Fruit fly (Drosophila melanogaster): Measurements from ENCODE around the gene CG42594.

CG42594 gene

dm6 chrX:4875370-4875769 lies 34.7 kb downstream of the CG42594 start, which contains the start of gene boil:
Gene boil, plus strand, starts transcription at chrX:4875670.
- TF ChIP-seq CG7101 (tag; optimal IDR thresholded peaks at IDR 0.05) (no peak), CG33017 (tag; optimal IDR thresholded peaks at IDR 0.05) (no peak), Mnt (GFP tag; optimal IDR thresholded peaks at IDR 0.05) (no peak), CG12768 (GFP tag; optimal IDR thresholded peaks at IDR 0.05) (no peak), bab1 (GFP tag; optimal IDR thresholded peaks at IDR 0.05) (no peak), toe (GFP tag; optimal IDR thresholded peaks at IDR 0.05) (no peak), Hr96 (GFP tag; optimal IDR thresholded peaks at IDR 0.05) (no peak), CG11617 (GFP tag; optimal IDR thresholded peaks at IDR 0.05) (no peak), CG1620 (GFP tag; optimal IDR thresholded peaks at IDR 0.05) (no peak), CG5204 (GFP tag; optimal IDR thresholded peaks at IDR 0.05) (no peak), Crg-1 (GFP tag; optimal IDR thresholded peaks at IDR 0.05) (no peak)

DNA sequence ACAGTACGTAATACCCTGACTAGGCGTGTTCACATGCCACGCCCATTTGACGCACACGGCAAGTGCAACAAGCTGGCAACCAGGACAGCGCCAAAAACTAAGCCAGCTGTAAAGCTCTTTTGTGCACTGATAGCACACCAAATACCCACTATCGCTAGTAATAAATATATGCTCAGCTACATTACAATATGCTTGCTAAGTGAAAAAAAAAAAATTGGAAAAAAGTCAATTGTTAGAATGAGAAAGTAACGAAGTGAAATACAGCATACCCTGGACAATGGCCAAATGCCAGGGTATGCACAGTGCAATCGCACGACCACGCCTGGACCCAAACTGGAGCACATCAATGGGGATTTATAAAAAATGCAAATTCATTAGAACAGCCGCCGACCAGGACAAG lies 45.2 kb downstream of the CG42594 start:
- TF ChIP-seq CG11617 (GFP tag; optimal IDR thresholded peaks at IDR 0.05), result no peak
- TF ChIP-seq CG7045 (GFP tag; optimal IDR thresholded peaks at IDR 0.05), result no peak
- TF ChIP-seq pad (GFP tag; optimal IDR thresholded peaks at IDR 0.05), result no peak
- no peak for TF ChIP-seq ovo (GFP tag; optimal IDR thresholded peaks at IDR 0.05)
- TF ChIP-seq cnc (optimal IDR thresholded peaks at IDR 0.05), result no peak
- TF ChIP-seq tj (GFP tag; optimal IDR thresholded peaks at IDR 0.05), result no peak
- TF ChIP-seq CG7101 (tag; optimal IDR thresholded peaks at IDR 0.05), result no peak
- TF ChIP-seq Mnt (GFP tag; optimal IDR thresholded peaks at IDR 0.05), result no peak
- no peak for TF ChIP-seq Clk (GFP tag; optimal IDR thresholded peaks at IDR 0.05)
- TF ChIP-seq kay (GFP tag; ENCODE audit: borderline replicate concordance), result no peak
- TF ChIP-seq Hr96 (GFP tag; optimal IDR thresholded peaks at IDR 0.05), result no peak
- no peak for TF ChIP-seq toe (GFP tag; optimal IDR thresholded peaks at IDR 0.05)
- no peak for TF ChIP-seq Crg-1 (GFP tag; optimal IDR thresholded peaks at IDR 0.05)
- no peak for TF ChIP-seq CG33017 (tag; optimal IDR thresholded peaks at IDR 0.05)
- no peak for TF ChIP-seq CG5204 (GFP tag; optimal IDR thresholded peaks at IDR 0.05)
- no peak for TF ChIP-seq CG14711 (tag; optimal IDR thresholded peaks at IDR 0.05)
- no peak for TF ChIP-seq CG1620 (GFP tag; optimal IDR thresholded peaks at IDR 0.05)
- TF ChIP-seq cic (GFP tag; optimal IDR thresholded peaks at IDR 0.05), result no peak
- TF ChIP-seq bab1 (GFP tag; optimal IDR thresholded peaks at IDR 0.05), result no peak

dm6 chrX:4894596-4894995 lies 54.0 kb downstream of the CG42594 start:
- TF ChIP-seq CG1620 (GFP tag; optimal IDR thresholded peaks at IDR 0.05) (no peak), cnc (optimal IDR thresholded peaks at IDR 0.05) (no peak), Crg-1 (GFP tag; optimal IDR thresholded peaks at IDR 0.05) (no peak), CG5204 (GFP tag; optimal IDR thresholded peaks at IDR 0.05) (no peak), cic (GFP tag; optimal IDR thresholded peaks at IDR 0.05) (no peak), tj (GFP tag; optimal IDR thresholded peaks at IDR 0.05) (no peak)

DNA sequence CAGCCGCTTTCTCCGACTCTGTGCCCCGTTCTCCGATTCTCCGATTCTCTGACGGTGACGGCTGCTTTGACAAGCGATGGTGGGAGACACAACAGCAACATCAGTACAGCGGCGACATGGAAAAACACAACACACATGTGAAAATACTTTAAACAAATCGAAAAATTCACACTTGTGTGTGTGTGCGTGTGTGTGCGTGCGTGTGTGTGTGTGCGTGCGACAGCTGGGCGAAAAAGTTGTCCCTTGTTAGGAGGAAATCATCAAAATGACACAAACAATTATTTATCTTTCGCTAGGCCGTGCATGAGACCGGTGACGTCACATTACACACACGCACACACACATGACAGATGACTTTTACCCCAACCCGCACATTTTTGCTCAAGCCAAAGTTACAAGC lies 56.3 kb downstream of the CG42594 start:
- TF ChIP-seq CG5204 (GFP tag; optimal IDR thresholded peaks at IDR 0.05) (no peak), CG11617 (GFP tag; optimal IDR thresholded peaks at IDR 0.05) (no peak), CG14711 (tag; optimal IDR thresholded peaks at IDR 0.05) (no peak), cic (GFP tag; optimal IDR thresholded peaks at IDR 0.05) (no peak), CG12768 (GFP tag; optimal IDR thresholded peaks at IDR 0.05) (no peak), Clk (GFP tag; optimal IDR thresholded peaks at IDR 0.05) (no peak), tj (GFP tag; optimal IDR thresholded peaks at IDR 0.05) (no peak), kay (GFP tag; ENCODE audit: borderline replicate concordance) (no peak), CG1620 (GFP tag; optimal IDR thresholded peaks at IDR 0.05) (no peak), CG7045 (GFP tag; optimal IDR thresholded peaks at IDR 0.05) (no peak), CG7101 (tag; optimal IDR thresholded peaks at IDR 0.05) (no peak), cnc (optimal IDR thresholded peaks at IDR 0.05) (no peak), bab1 (GFP tag; optimal IDR thresholded peaks at IDR 0.05) (no peak), ovo (GFP tag; optimal IDR thresholded peaks at IDR 0.05) (no peak), toe (GFP tag; optimal IDR thresholded peaks at IDR 0.05) (no peak), Mnt (GFP tag; optimal IDR thresholded peaks at IDR 0.05) (no peak), Crg-1 (GFP tag; optimal IDR thresholded peaks at IDR 0.05) (no peak)

- TF ChIP-seq ovo (GFP tag; optimal IDR thresholded peaks at IDR 0.05) (peak; percentile 40), kay (GFP tag; ENCODE audit: borderline replicate concordance) (peak; percentile 91), tj (GFP tag; optimal IDR thresholded peaks at IDR 0.05) (peak; percentile 47), Clk (GFP tag; optimal IDR thresholded peaks at IDR 0.05) (peak; percentile 4), bab1 (GFP tag; optimal IDR thresholded peaks at IDR 0.05) (peak; percentile 57), cnc (optimal IDR thresholded peaks at IDR 0.05) (no peak), CG7101 (tag; optimal IDR thresholded peaks at IDR 0.05) (peak; percentile 84), Hr96 (GFP tag; optimal IDR thresholded peaks at IDR 0.05) (peak; percentile 64), cic (GFP tag; optimal IDR thresholded peaks at IDR 0.05) (no peak), Mnt (GFP tag; optimal IDR thresholded peaks at IDR 0.05) (no peak), CG1620 (GFP tag; optimal IDR thresholded peaks at IDR 0.05) (no peak), CG7045 (GFP tag; optimal IDR thresholded peaks at IDR 0.05) (peak; percentile 52), CG14711 (tag; optimal IDR thresholded peaks at IDR 0.05) (peak; percentile 78), CG33017 (tag; optimal IDR thresholded peaks at IDR 0.05) (peak; percentile 70), CG12768 (GFP tag; optimal IDR thresholded peaks at IDR 0.05) (peak; percentile 35), CG11617 (GFP tag; optimal IDR thresholded peaks at IDR 0.05) (peak; percentile 31), toe (GFP tag; optimal IDR thresholded peaks at IDR 0.05) (no peak), CG5204 (GFP tag; optimal IDR thresholded peaks at IDR 0.05) (no peak), pad (GFP tag; optimal IDR thresholded peaks at IDR 0.05) (peak; percentile 36), Crg-1 (GFP tag; optimal IDR thresholded peaks at IDR 0.05) (no peak)
Measured at dm6 chrX:4906573-4906972, 65.9 kb downstream of the CG42594 start, which contains the start of gene CG6927. Gene CG6927, plus strand, starts transcription at chrX:4906900.

- TF ChIP-seq Mnt (GFP tag; optimal IDR thresholded peaks at IDR 0.05), result peak; percentile 88
- TF ChIP-seq CG7101 (tag; optimal IDR thresholded peaks at IDR 0.05), result peak; percentile 88
- peak; percentile 96 for TF ChIP-seq Hr96 (GFP tag; optimal IDR thresholded peaks at IDR 0.05)
- TF ChIP-seq CG1620 (GFP tag; optimal IDR thresholded peaks at IDR 0.05), result peak; percentile 94
- TF ChIP-seq toe (GFP tag; optimal IDR thresholded peaks at IDR 0.05), result peak; percentile 69
- TF ChIP-seq cnc (optimal IDR thresholded peaks at IDR 0.05), result no peak
- peak; percentile 88 for TF ChIP-seq Crg-1 (GFP tag; optimal IDR thresholded peaks at IDR 0.05)
- TF ChIP-seq CG14711 (tag; optimal IDR thresholded peaks at IDR 0.05), result peak; percentile 61
- peak; percentile 83 for TF ChIP-seq CG33017 (tag; optimal IDR thresholded peaks at IDR 0.05)
- peak; percentile 77 for TF ChIP-seq Clk (GFP tag; optimal IDR thresholded peaks at IDR 0.05)
- peak; percentile 98 for TF ChIP-seq CG11617 (GFP tag; optimal IDR thresholded peaks at IDR 0.05)
- TF ChIP-seq tj (GFP tag; optimal IDR thresholded peaks at IDR 0.05), result peak; percentile 100
- peak; percentile 86 for TF ChIP-seq CG7045 (GFP tag; optimal IDR thresholded peaks at IDR 0.05)
- TF ChIP-seq CG5204 (GFP tag; optimal IDR thresholded peaks at IDR 0.05), result peak; percentile 71
- peak; percentile 95 for TF ChIP-seq cic (GFP tag; optimal IDR thresholded peaks at IDR 0.05)
- TF ChIP-seq bab1 (GFP tag; optimal IDR thresholded peaks at IDR 0.05), result peak; percentile 69
- peak; percentile 95 for TF ChIP-seq CG12768 (GFP tag; optimal IDR thresholded peaks at IDR 0.05)
- TF ChIP-seq kay (GFP tag; ENCODE audit: borderline replicate concordance), result peak; percentile 93
- peak; percentile 93 for TF ChIP-seq pad (GFP tag; optimal IDR thresholded peaks at IDR 0.05)
- TF ChIP-seq ovo (GFP tag; optimal IDR thresholded peaks at IDR 0.05), result peak; percentile 95
Measured at dm6 chrX:4908926-4909432, 68.3 kb downstream of the CG42594 start, which contains the start of gene CG32772. Gene CG32772, plus strand, starts transcription at chrX:4909102.

All from whole organism, adult.